Worm (Caenorhabditis elegans) whole organism, L1 larva: ENCODE results near the gene gst-21.

Source experiments
- C04F5.9 ChIP-seq: sonication (generic microtip); optimal IDR thresholded peaks from 2 replicates; lab custom pipeline; 2016; ENCODE audit warnings: missing genetic modification characterization, missing compliant biosample characterization
- C16A3.4 ChIP-seq: fragments of 150-350 bp; optimal IDR thresholded peaks from 2 replicates; lab custom pipeline; 2014; ENCODE audit warnings: missing biosample characterization, missing genetic modification characterization
- F16B12.6 ChIP-seq: fragments of 150-350 bp; optimal IDR thresholded peaks from 2 replicates; lab custom pipeline; 2014; ENCODE audit warnings: missing biosample characterization, missing genetic modification characterization
- Y116A8C.19 ChIP-seq: sonication (generic microtip); optimal IDR thresholded peaks from 2 replicates; lab custom pipeline; 2016; ENCODE audit warnings: missing compliant biosample characterization, missing genetic modification characterization, borderline replicate concordance
- alr-1 ChIP-seq: fragments of 200-800 bp; sonication (Bioruptor generic); optimal IDR thresholded peaks from 2 replicates; lab custom pipeline; 2018; ENCODE audit warnings: borderline replicate concordance, mild to moderate bottlenecking, missing genetic modification characterization, missing compliant biosample characterization
- aly-2 ChIP-seq: fragments of 150-350 bp; optimal IDR thresholded peaks from 2 replicates; lab custom pipeline; 2014; ENCODE audit warnings: missing biosample characterization, missing genetic modification characterization
- ama-1 ChIP-seq: fragments of 150-350 bp; optimal IDR thresholded peaks from 2 replicates; lab custom pipeline; 2014
- blmp-1 ChIP-seq: fragments of 150-350 bp; optimal IDR thresholded peaks from 2 replicates; lab custom pipeline; 2014; ENCODE audit warnings: missing biosample characterization, missing genetic modification characterization
- dpl-1 ChIP-seq, 3 experiments: fragments of 150-350 bp in 2 of 3; sonication (generic microtip) in 1 of 3; optimal IDR thresholded peaks; 2 replicates each; lab custom pipeline; 2014 to 2017; ENCODE audit warnings: missing biosample characterization in 3 of 3, missing genetic modification characterization in 3 of 3, missing genetic modification reagents in 3 of 3
- dsc-1 ChIP-seq: sonication (generic microtip); optimal IDR thresholded peaks from 2 replicates; lab custom pipeline; 2016; ENCODE audit warnings: mild to moderate bottlenecking, missing genetic modification characterization, missing compliant biosample characterization
- efl-1 ChIP-seq, 4 experiments: fragments of 150-350 bp; optimal IDR thresholded peaks in 3 of 4; peaks in 1 of 4; 1 replicate in 1 of 4; 2 replicates in 3 of 4; lab custom pipeline; 2014; ENCODE audit warnings: missing biosample characterization in 2 of 4, missing genetic modification characterization in 2 of 4, missing genetic modification reagents in 2 of 4
- efl-3 ChIP-seq: fragments of 200-800 bp; sonication (Bioruptor generic); optimal IDR thresholded peaks from 2 replicates; lab custom pipeline; 2018; ENCODE audit warnings: mild to moderate bottlenecking, missing genetic modification characterization, missing compliant biosample characterization
- egl-13 ChIP-seq: sonication (generic microtip); optimal IDR thresholded peaks from 2 replicates; lab custom pipeline; 2016; ENCODE audit warnings: missing genotype, missing genetic modification reagents, missing genetic modification characterization, missing compliant biosample characterization
- egl-27 ChIP-seq, 2 experiments: fragments of 150-350 bp in 1 of 2; sonication (generic microtip); optimal IDR thresholded peaks; 3 replicates each; lab custom pipeline; 2017 to 2018; ENCODE audit warnings: missing biosample characterization in 2 of 2, missing genetic modification characterization in 2 of 2, missing genetic modification reagents in 2 of 2
- elt-3 ChIP-seq, 6 experiments: fragments of 150-350 bp in 1 of 6; sonication (generic microtip); optimal IDR thresholded peaks; 2 replicates each; lab custom pipeline; 2017 to 2018; ENCODE audit warnings: missing biosample characterization in 6 of 6, missing genetic modification characterization in 6 of 6, inconsistent platforms in 1 of 6
- fkh-10 ChIP-seq: sonication (generic microtip); optimal IDR thresholded peaks from 2 replicates; lab custom pipeline; 2017; ENCODE audit warnings: missing biosample characterization, missing genetic modification reagents, missing genetic modification characterization
- fkh-4 ChIP-seq: sonication (generic microtip); optimal IDR thresholded peaks from 2 replicates; lab custom pipeline; 2016; ENCODE audit warnings: missing compliant biosample characterization, missing genetic modification characterization, borderline replicate concordance
- fkh-8 ChIP-seq: sonication (generic microtip); optimal IDR thresholded peaks from 2 replicates; lab custom pipeline; 2016; ENCODE audit warnings: mild to moderate bottlenecking, missing genetic modification characterization, missing compliant biosample characterization
- grh-1 ChIP-seq: fragments of 200-800 bp; sonication (Bioruptor generic); IDR thresholded peaks from 2 replicates; pipeline ENCODE4 v1.3.6; 2022; ENCODE audit warnings: missing genetic modification reagents, missing genetic modification characterization, missing compliant biosample characterization
- hlh-4 ChIP-seq: sonication (generic microtip); optimal IDR thresholded peaks from 2 replicates; lab custom pipeline; 2016; ENCODE audit warnings: mild to moderate bottlenecking, missing genetic modification characterization, missing compliant biosample characterization
- irx-1 ChIP-seq: sonication (generic microtip); optimal IDR thresholded peaks from 2 replicates; lab custom pipeline; 2016; ENCODE audit warnings: missing genetic modification characterization, missing compliant biosample characterization
- isw-1 ChIP-seq: fragments of 200-800 bp; sonication (Bioruptor generic); IDR thresholded peaks from 2 replicates; pipeline ENCODE4 v1.3.6; 2022; ENCODE audit warnings: missing genetic modification characterization, missing compliant biosample characterization
- jun-1 ChIP-seq: fragments of 150-350 bp; optimal IDR thresholded peaks from 2 replicates; lab custom pipeline; 2014; ENCODE audit warnings: missing biosample characterization, missing genetic modification reagents, missing genetic modification characterization
- lin-14 ChIP-seq: fragments of 200-800 bp; sonication (Bioruptor generic); optimal IDR thresholded peaks from 2 replicates; lab custom pipeline; 2018; ENCODE audit warnings: mild to moderate bottlenecking, missing genetic modification characterization, moderate library complexity, missing compliant biosample characterization
- lin-35 ChIP-seq, 2 experiments: fragments of 150-350 bp; optimal IDR thresholded peaks; 2 replicates each; lab custom pipeline; 2014; ENCODE audit warnings: missing biosample characterization in 2 of 2, missing genetic modification characterization in 2 of 2, missing genetic modification reagents in 2 of 2
- lin-39 ChIP-seq: fragments of 150-350 bp; optimal IDR thresholded peaks from 2 replicates; lab custom pipeline; 2014; ENCODE audit warnings: missing biosample characterization, missing genetic modification reagents, missing genetic modification characterization
- lir-3 ChIP-seq: sonication (generic microtip); optimal IDR thresholded peaks from 2 replicates; lab custom pipeline; 2016; ENCODE audit warnings: mild to moderate bottlenecking, missing genetic modification characterization, moderate library complexity, missing compliant biosample characterization; ENCODE audit not compliant: poor library complexity
- mef-2 ChIP-seq: fragments of 150-350 bp; optimal IDR thresholded peaks from 2 replicates; lab custom pipeline; 2014; ENCODE audit warnings: missing biosample characterization, missing genetic modification characterization
- nhr-12 ChIP-seq: sonication (generic microtip); optimal IDR thresholded peaks from 2 replicates; lab custom pipeline; 2017; ENCODE audit warnings: missing biosample characterization, missing genetic modification characterization
- nhr-20 ChIP-seq: sonication (generic microtip); optimal IDR thresholded peaks from 2 replicates; lab custom pipeline; 2016; ENCODE audit warnings: mild to moderate bottlenecking, missing genetic modification characterization, missing compliant biosample characterization
- nhr-237 ChIP-seq: fragments of 150-350 bp; optimal IDR thresholded peaks from 2 replicates; lab custom pipeline; 2014; ENCODE audit warnings: missing biosample characterization, missing genetic modification characterization
- nhr-47 ChIP-seq: sonication (generic microtip); optimal IDR thresholded peaks from 2 replicates; lab custom pipeline; 2016; ENCODE audit warnings: mild to moderate bottlenecking, missing genetic modification characterization, moderate library complexity, missing compliant biosample characterization
- nhr-76 ChIP-seq: sonication (generic microtip); optimal IDR thresholded peaks from 2 replicates; lab custom pipeline; 2017; ENCODE audit warnings: missing biosample characterization, missing genetic modification characterization
- nhr-77 ChIP-seq: fragments of 150-350 bp; optimal IDR thresholded peaks from 2 replicates; lab custom pipeline; 2014; ENCODE audit warnings: missing biosample characterization, missing genetic modification characterization
- nhr-84 ChIP-seq: sonication (generic microtip); optimal IDR thresholded peaks from 2 replicates; lab custom pipeline; 2017; ENCODE audit warnings: missing biosample characterization, missing genetic modification characterization
- pag-3 ChIP-seq: sonication (generic microtip); optimal IDR thresholded peaks from 2 replicates; lab custom pipeline; 2017; ENCODE audit warnings: missing genetic modification characterization, mild to moderate bottlenecking, missing compliant biosample characterization, antibody characterized with exemption, borderline replicate concordance; ENCODE audit not compliant: insufficient read depth
- snpc-4 ChIP-seq: fragments of 150-350 bp; optimal IDR thresholded peaks from 2 replicates; lab custom pipeline; 2014; ENCODE audit warnings: missing biosample characterization, missing genetic modification characterization
- snu-23 ChIP-seq: sonication (generic microtip); optimal IDR thresholded peaks from 2 replicates; lab custom pipeline; 2016; ENCODE audit warnings: missing genetic modification characterization, missing compliant biosample characterization
- sox-4 ChIP-seq: sonication (generic microtip); optimal IDR thresholded peaks from 2 replicates; lab custom pipeline; 2016; ENCODE audit warnings: missing genetic modification characterization, missing compliant biosample characterization
- sup-37 ChIP-seq: fragments of 200-800 bp; sonication (Bioruptor generic); optimal IDR thresholded peaks from 2 replicates; lab custom pipeline; 2018; ENCODE audit warnings: mild to moderate bottlenecking, missing genetic modification characterization, missing compliant biosample characterization
- tbx-2 ChIP-seq: sonication (generic microtip); optimal IDR thresholded peaks from 2 replicates; lab custom pipeline; 2016; ENCODE audit warnings: missing genetic modification characterization, missing compliant biosample characterization
- tlp-1 ChIP-seq: fragments of 150-350 bp; optimal IDR thresholded peaks from 2 replicates; lab custom pipeline; 2014; ENCODE audit warnings: missing biosample characterization, missing genetic modification characterization
- unc-130 ChIP-seq: fragments of 150-350 bp; optimal IDR thresholded peaks from 2 replicates; lab custom pipeline; 2017; ENCODE audit warnings: missing biosample characterization, missing genetic modification characterization, inconsistent platforms
- unc-98 ChIP-seq: fragments of 200-800 bp; sonication (Bioruptor generic); IDR thresholded peaks from 2 replicates; pipeline ENCODE4 v1.3.6; 2022; ENCODE audit warnings: missing genetic modification characterization, missing compliant biosample characterization
- zag-1 ChIP-seq: fragments of 150-350 bp; optimal IDR thresholded peaks from 2 replicates; lab custom pipeline; 2014; ENCODE audit warnings: missing biosample characterization, missing genetic modification characterization
- ztf-11 ChIP-seq, 2 experiments: sonication (generic microtip); optimal IDR thresholded peaks; 2 replicates each; lab custom pipeline; 2016 to 2017; ENCODE audit warnings: missing genetic modification characterization in 2 of 2, missing biosample characterization in 1 of 2, missing compliant biosample characterization in 1 of 2
- ztf-4 ChIP-seq: fragments of 150-350 bp; optimal IDR thresholded peaks from 2 replicates; lab custom pipeline; 2014; ENCODE audit warnings: missing biosample characterization, missing genetic modification characterization

Gene gst-21

ce11 chrV:1751449-1751848 is 19.6 kb upstream of the gst-21 start, which contains the start of gene srh-199:
Gene srh-199 (minus strand): TSS chrV:1751549.
- no peak for TF ChIP-seq lin-14
- TF ChIP-seq alr-1 (tag; lab: Kevin White, UChicago) = no peak
- no peak for TF ChIP-seq isw-1
- no peak for TF ChIP-seq unc-98
- no peak for TF ChIP-seq dsc-1 (tag; lab: Kevin White, UChicago)
- no peak for TF ChIP-seq efl-3 (GFP tag; lab: Kevin White, UChicago)
- TF ChIP-seq dpl-1 (GFP tag; optimal IDR thresholded peaks at IDR 0.05; lab: Kevin White, UChicago) = no peak
- no peak for TF ChIP-seq fkh-10 (GFP tag; lab: Kevin White, UChicago)

ce11 chrV:1749053-1749452 is 17.2 kb upstream of the gst-21 start, which contains the start of gene ZK697.8:
Gene ZK697.8 (minus strand): TSS chrV:1749153.
- TF ChIP-seq nhr-47 (no peak), lir-3 (tag; lab: Kevin White, UChicago) (no peak)

- TF ChIP-seq lin-35 (GFP tag; optimal IDR thresholded peaks at IDR 0.05; lab: Kevin White, UChicago) (peak; percentile 44 to 80), grh-1 (GFP tag; lab: Robert Waterston, UW) (no peak), ama-1 (lab: Kevin White, UChicago) (no peak), C16A3.4 (tag; lab: Kevin White, UChicago) (peak; percentile 43), tbx-2 (tag; lab: Kevin White, UChicago) (peak; percentile 67), egl-13 (tag; lab: Kevin White, UChicago) (no peak), nhr-76 (tag; lab: Kevin White, UChicago) (no peak), ztf-4 (tag; lab: Kevin White, UChicago) (no peak), lin-14 (no peak), fkh-4 (tag; lab: Kevin White, UChicago) (no peak), nhr-20 (peak; percentile 84), C04F5.9 (tag; lab: Kevin White, UChicago) (no peak), elt-3 (tag; optimal IDR thresholded peaks at IDR 0.05; lab: Kevin White, UChicago) (peak in 3 of 6 experiments; percentile 22 to 57 (median 56)), sox-4 (tag; lab: Kevin White, UChicago) (no peak), snu-23 (GFP tag; lab: Kevin White, UChicago) (peak; percentile 84), nhr-237 (tag; lab: Kevin White, UChicago) (peak; percentile 49), fkh-8 (tag; lab: Kevin White, UChicago) (peak; percentile 50), unc-130 (tag; lab: Kevin White, UChicago) (no peak), lin-39 (tag; lab: Kevin White, UChicago) (no peak), F16B12.6 (no peak), mef-2 (tag; lab: Kevin White, UChicago) (no peak), irx-1 (tag; lab: Kevin White, UChicago) (peak; percentile 33), nhr-12 (tag; lab: Kevin White, UChicago) (peak; percentile 29), aly-2 (tag; lab: Kevin White, UChicago) (no peak), zag-1 (tag; lab: Kevin White, UChicago) (no peak), Y116A8C.19 (no peak), nhr-84 (tag; lab: Kevin White, UChicago) (no peak), jun-1 (tag; lab: Kevin White, UChicago) (no peak), lir-3 (tag; lab: Kevin White, UChicago) (peak; percentile 32), hlh-4 (tag; lab: Kevin White, UChicago) (no peak), blmp-1 (tag; lab: Kevin White, UChicago) (peak; percentile 92), snpc-4 (tag; lab: Kevin White, UChicago) (peak; percentile 52), sup-37 (GFP tag; lab: Kevin White, UChicago) (no peak), tlp-1 (no peak), egl-27 (tag; optimal IDR thresholded peaks at IDR 0.05; lab: Kevin White, UChicago) (no peak), efl-1 (optimal IDR thresholded peaks at IDR 0.05; lab: Kevin White, UChicago) (peak; percentile 72 to 82), efl-1 (GFP tag; optimal IDR thresholded peaks at IDR 0.05 in 1 of 2; lab: Kevin White, UChicago) (peak; percentile 43 to 64), nhr-77 (peak; percentile 67), isw-1 (no peak), pag-3 (no peak), efl-3 (GFP tag; lab: Kevin White, UChicago) (no peak), ztf-11 (tag; optimal IDR thresholded peaks at IDR 0.05; lab: Kevin White, UChicago) (no peak)
These were observed 11.5 kb upstream of the gst-21 start, which contains the start of gene nhr-256 for ce11 chrV:1743205-1743870. Gene nhr-256 (plus strand): TSS chrV:1743771.
